Fruit fly (Drosophila melanogaster) whole organism, embryonic: Measurements from ENCODE around the gene mRpL49.

Experiments used
- BtbVII ChIP-seq: fragments of 200-800 bp; sonication (Bioruptor generic); optimal IDR thresholded peaks from 3 replicates; lab custom pipeline; 2017; ENCODE audit warnings: missing biosample characterization, mild to moderate bottlenecking, missing genetic modification characterization
- CG10543 ChIP-seq: fragments of 200-800 bp; sonication (Bioruptor generic); optimal IDR thresholded peaks from 3 replicates; lab custom pipeline; 2017; ENCODE audit warnings: missing biosample characterization, mild to moderate bottlenecking, missing genetic modification characterization, moderate library complexity
- CG11085 ChIP-seq: fragments of 200-800 bp; sonication (Bioruptor generic); IDR thresholded peaks from 2 replicates; pipeline ENCODE4 v1.3.6; 2022; ENCODE audit warnings: missing biosample characterization, missing genetic modification characterization
- CG11560 ChIP-seq: fragments of 200-800 bp; sonication (Bioruptor generic); IDR thresholded peaks from 3 replicates; pipeline ENCODE4 v1.3.6; 2022; ENCODE audit warnings: missing biosample characterization, missing genetic modification characterization
- CG12219 ChIP-seq: fragments of 200-800 bp; sonication (Bioruptor generic); optimal IDR thresholded peaks from 3 replicates; lab custom pipeline; 2018; ENCODE audit warnings: missing biosample characterization, mild to moderate bottlenecking, missing genetic modification characterization
- CG12659 ChIP-seq: fragments of 200-800 bp; sonication (Bioruptor generic); optimal IDR thresholded peaks from 3 replicates; lab custom pipeline; 2017; ENCODE audit warnings: mild to moderate bottlenecking, missing biosample characterization, missing genetic modification reagents, missing genetic modification characterization
- CG12769 ChIP-seq: fragments of 200-800 bp; sonication (Bioruptor generic); optimal IDR thresholded peaks from 2 replicates; lab custom pipeline; 2019; ENCODE audit warnings: missing biosample characterization, mild to moderate bottlenecking, missing genetic modification characterization, moderate library complexity
- CG13287 ChIP-seq: fragments of 200-800 bp; sonication (Bioruptor generic); IDR thresholded peaks from 2 replicates; pipeline ENCODE4 v1.3.6; 2022; ENCODE audit warnings: missing biosample characterization, missing genetic modification characterization; ENCODE audit not compliant: partially characterized antibody
- CG13624 ChIP-seq: fragments of 200-800 bp; sonication (Bioruptor generic); optimal IDR thresholded peaks from 2 replicates; lab custom pipeline; 2016; ENCODE audit warnings: missing biosample characterization, missing genetic modification characterization
- CG14014 ChIP-seq: fragments of 200-800 bp; sonication (Bioruptor generic); IDR thresholded peaks from 2 replicates; pipeline ENCODE4 v1.3.6; 2022; ENCODE audit warnings: missing biosample characterization, missing genetic modification characterization
- CG14050 ChIP-seq: fragments of 200-800 bp; sonication (Bioruptor generic); IDR thresholded peaks from 3 replicates; pipeline ENCODE4 v1.3.6; 2022; ENCODE audit warnings: missing biosample characterization, missing genetic modification characterization
- CG14965 ChIP-seq: fragments of 200-800 bp; sonication (Bioruptor generic); optimal IDR thresholded peaks from 2 replicates; lab custom pipeline; 2016; ENCODE audit warnings: missing biosample characterization, missing genetic modification characterization, borderline replicate concordance
- CG15011 ChIP-seq: fragments of 200-800 bp; sonication (Bioruptor generic); optimal IDR thresholded peaks from 3 replicates; lab custom pipeline; 2018; ENCODE audit warnings: missing biosample characterization, mild to moderate bottlenecking, missing genetic modification characterization
- CG1529 ChIP-seq: fragments of 200-800 bp; sonication (Bioruptor generic); optimal IDR thresholded peaks from 3 replicates; lab custom pipeline; 2018; ENCODE audit warnings: missing biosample characterization, missing genetic modification characterization
- CG16813 ChIP-seq: fragments of 200-800 bp; sonication (Bioruptor generic); IDR thresholded peaks from 3 replicates; pipeline ENCODE4 v1.3.6; 2022; ENCODE audit warnings: missing biosample characterization, missing genetic modification characterization; ENCODE audit not compliant: partially characterized antibody
- CG18262 ChIP-seq: fragments of 200-800 bp; optimal IDR thresholded peaks from 3 replicates; lab custom pipeline; 2019; ENCODE audit warnings: missing biosample characterization, mild to moderate bottlenecking, missing genetic modification characterization, moderate library complexity
- CG18619 ChIP-seq: fragments of 200-800 bp; sonication (Bioruptor generic); optimal IDR thresholded peaks from 3 replicates; lab custom pipeline; 2017; ENCODE audit warnings: missing biosample characterization, mild to moderate bottlenecking, missing genetic modification characterization
- CG31441 ChIP-seq: fragments of 200-800 bp; sonication (Bioruptor generic); IDR thresholded peaks from 2 replicates; pipeline ENCODE4 v1.3.6; 2022; ENCODE audit warnings: missing biosample characterization, missing genetic modification characterization
- CG9797 ChIP-seq: fragments of 200-800 bp; sonication (Bioruptor generic); optimal IDR thresholded peaks from 3 replicates; lab custom pipeline; 2018; ENCODE audit warnings: missing biosample characterization, mild to moderate bottlenecking, missing genetic modification characterization
- Deaf1 ChIP-seq: fragments of 200-800 bp; optimal IDR thresholded peaks from 3 replicates; lab custom pipeline; 2019; ENCODE audit warnings: missing biosample characterization, mild to moderate bottlenecking, missing genetic modification characterization, moderate library complexity
- Dip3 ChIP-seq: fragments of 200-800 bp; sonication (Bioruptor generic); optimal IDR thresholded peaks from 3 replicates; lab custom pipeline; 2016; ENCODE audit warnings: missing biosample characterization, missing genetic modification characterization
- Fer2 ChIP-seq: fragments of 200-800 bp; sonication (Bioruptor generic); optimal IDR thresholded peaks from 2 replicates; lab custom pipeline; 2018; ENCODE audit warnings: missing biosample characterization, mild to moderate bottlenecking, missing genetic modification characterization, moderate library complexity
- Gsc ChIP-seq: fragments of 200-800 bp; sonication (Bioruptor generic); IDR thresholded peaks from 2 replicates; pipeline ENCODE4 v1.3.6; 2022; ENCODE audit warnings: missing biosample characterization, missing genetic modification characterization
- Hand ChIP-seq: fragments of 200-800 bp; sonication (Bioruptor generic); optimal IDR thresholded peaks from 2 replicates; lab custom pipeline; 2017; ENCODE audit warnings: mild to moderate bottlenecking, missing biosample characterization, missing genetic modification reagents, missing genetic modification characterization
- Hey ChIP-seq: fragments of 200-800 bp; sonication (Bioruptor generic); optimal IDR thresholded peaks from 3 replicates; lab custom pipeline; 2018; ENCODE audit warnings: missing biosample characterization, mild to moderate bottlenecking, missing genetic modification characterization
- MESR4 ChIP-seq: fragments of 200-800 bp; sonication (Bioruptor generic); optimal IDR thresholded peaks from 2 replicates; lab custom pipeline; 2018; ENCODE audit warnings: missing biosample characterization, mild to moderate bottlenecking, missing genetic modification characterization, moderate library complexity
- Sin3A ChIP-seq: fragments of >200 bp; optimal IDR thresholded peaks from 2 replicates; lab custom pipeline; 2018
- Spps ChIP-seq: fragments of 200-800 bp; sonication (Bioruptor generic); optimal IDR thresholded peaks from 2 replicates; lab custom pipeline; 2018; ENCODE audit warnings: missing biosample characterization, mild to moderate bottlenecking, missing genetic modification characterization
- ac ChIP-seq: fragments of 200-800 bp; sonication (Bioruptor generic); optimal IDR thresholded peaks from 3 replicates; lab custom pipeline; 2017; ENCODE audit warnings: missing biosample characterization, mild to moderate bottlenecking, missing genetic modification characterization
- bbx ChIP-seq: fragments of 200-800 bp; sonication (Bioruptor generic); IDR thresholded peaks from 2 replicates; pipeline ENCODE4 v1.3.6; 2022; ENCODE audit warnings: missing biosample characterization, missing genetic modification characterization; ENCODE audit not compliant: partially characterized antibody
- br ChIP-seq: fragments of >200 bp; optimal IDR thresholded peaks from 2 replicates; lab custom pipeline; 2017
- ci ChIP-seq: fragments of 200-800 bp; sonication (Bioruptor generic); IDR thresholded peaks from 3 replicates; pipeline ENCODE4 v1.3.6; 2022; ENCODE audit warnings: missing biosample characterization, missing genetic modification characterization
- disco-r ChIP-seq: fragments of 200-800 bp; sonication (Bioruptor generic); optimal IDR thresholded peaks from 2 replicates; lab custom pipeline; 2016; ENCODE audit warnings: missing biosample characterization, missing genetic modification characterization
- dmrt11E ChIP-seq: fragments of 200-800 bp; sonication (Bioruptor generic); optimal IDR thresholded peaks from 3 replicates; lab custom pipeline; 2018; ENCODE audit warnings: missing biosample characterization, mild to moderate bottlenecking, missing genetic modification characterization, moderate library complexity
- gcm ChIP-seq: fragments of 200-800 bp; sonication (Bioruptor generic); optimal IDR thresholded peaks from 2 replicates; lab custom pipeline; 2019; ENCODE audit warnings: missing biosample characterization, mild to moderate bottlenecking, missing genetic modification characterization, moderate library complexity
- gem ChIP-seq: fragments of 200-800 bp; sonication (Bioruptor generic); optimal IDR thresholded peaks from 2 replicates; lab custom pipeline; 2019; ENCODE audit warnings: missing biosample characterization, mild to moderate bottlenecking, missing genetic modification characterization, moderate library complexity
- gsb ChIP-seq: fragments of 200-800 bp; sonication (Bioruptor generic); IDR thresholded peaks from 2 replicates; pipeline ENCODE4 v1.3.6; 2022; ENCODE audit warnings: missing biosample characterization, missing genetic modification characterization
- kay ChIP-seq: fragments of 200-800 bp; sonication (Bioruptor generic); optimal IDR thresholded peaks from 2 replicates; lab custom pipeline; 2016; ENCODE audit warnings: missing biosample characterization, missing genetic modification characterization
- knrl ChIP-seq: fragments of 200-800 bp; sonication (Bioruptor generic); IDR thresholded peaks from 3 replicates; pipeline ENCODE4 v1.3.6; 2022; ENCODE audit warnings: missing biosample characterization, missing genetic modification characterization; ENCODE audit not compliant: partially characterized antibody
- lab ChIP-seq: fragments of 200-800 bp; sonication (Bioruptor generic); optimal IDR thresholded peaks from 3 replicates; lab custom pipeline; 2017; ENCODE audit warnings: missing biosample characterization, missing genetic modification characterization, mild to moderate bottlenecking, moderate library complexity, missing genetic modification reagents
- nerfin-2 ChIP-seq: fragments of 200-800 bp; sonication (Bioruptor generic); IDR thresholded peaks from 2 replicates; pipeline ENCODE4 v1.3.6; 2022; ENCODE audit warnings: missing biosample characterization, missing genetic modification characterization; ENCODE audit not compliant: partially characterized antibody
- pfk ChIP-seq: fragments of 200-800 bp; sonication (Bioruptor generic); optimal IDR thresholded peaks from 2 replicates; lab custom pipeline; 2018; ENCODE audit warnings: missing biosample characterization, mild to moderate bottlenecking, missing genetic modification characterization, moderate library complexity
- pita ChIP-seq: fragments of 200-800 bp; sonication (Bioruptor generic); optimal IDR thresholded peaks from 2 replicates; lab custom pipeline; 2017; ENCODE audit warnings: missing biosample characterization, mild to moderate bottlenecking, missing genetic modification characterization
- psq ChIP-seq: fragments of 200-800 bp; sonication (Bioruptor generic); optimal IDR thresholded peaks from 2 replicates; lab custom pipeline; 2017; ENCODE audit warnings: missing biosample characterization, missing genetic modification characterization
- sc ChIP-seq, 3 experiments: fragments of >200 bp in 2 of 3; fragments of 200-800 bp in 1 of 3; sonication (Bioruptor generic) in 1 of 3; optimal IDR thresholded peaks; 2 replicates in 2 of 3; 3 replicates in 1 of 3; lab custom pipeline; 2017; ENCODE audit warnings: mild to moderate bottlenecking in 1 of 3, missing biosample characterization in 1 of 3, missing genetic modification characterization in 1 of 3, missing genetic modification reagents in 1 of 3
- sens-2 ChIP-seq: fragments of 200-800 bp; sonication (Bioruptor generic); IDR thresholded peaks from 2 replicates; pipeline ENCODE4 v1.3.6; 2022; ENCODE audit warnings: missing biosample characterization, missing genetic modification characterization
- stc ChIP-seq: fragments of 200-800 bp; sonication (Bioruptor generic); IDR thresholded peaks from 2 replicates; pipeline ENCODE4 v1.3.6; 2022; ENCODE audit warnings: missing biosample characterization, missing genetic modification characterization
- stwl ChIP-seq: fragments of 200-800 bp; sonication (Bioruptor generic); optimal IDR thresholded peaks from 3 replicates; lab custom pipeline; 2018; ENCODE audit warnings: missing biosample characterization, mild to moderate bottlenecking, missing genetic modification characterization, moderate library complexity
- vvl ChIP-seq: fragments of 200-800 bp; sonication (Bioruptor generic); IDR thresholded peaks from 2 replicates; pipeline ENCODE4 v1.3.6; 2022; ENCODE audit warnings: missing biosample characterization, missing genetic modification characterization
- zen ChIP-seq: fragments of 200-800 bp; sonication (Bioruptor generic); optimal IDR thresholded peaks from 3 replicates; lab custom pipeline; 2018; ENCODE audit warnings: missing biosample characterization, mild to moderate bottlenecking, missing genetic modification characterization, moderate library complexity

The mRpL49 gene

dm6 chrX:12903099-12903616, 3.7 kb upstream of the mRpL49 start, which contains the start of gene Flad1 (continued):
- TF ChIP-seq CG18619 (GFP tag; lab: Kevin White, UChicago) (no peak), Hand (GFP tag; lab: Kevin White, UChicago) (no peak), CG14965 (GFP tag; lab: Kevin White, UChicago) (no peak), CG14014 (GFP tag; lab: Robert Waterston, UW) (no peak), sens-2 (no peak), dmrt11E (tag; lab: Kevin White, UChicago) (no peak), gem (tag; lab: Kevin White, UChicago) (no peak), disco-r (GFP tag; lab: Kevin White, UChicago) (no peak), Dip3 (no peak), CG9797 (no peak), bbx (peak; percentile 60), BtbVII (GFP tag; lab: Kevin White, UChicago) (no peak), sc (optimal IDR thresholded peaks at IDR 0.05; lab: Kevin White, UChicago) (no peak), sc (GFP tag; optimal IDR thresholded peaks at IDR 0.05; lab: Kevin White, UChicago) (no peak), CG13287 (GFP tag; lab: Robert Waterston, UW) (peak; percentile 69), ac (no peak), knrl (GFP tag; lab: Robert Waterston, UW) (peak; percentile 51; the same call in 2 of the 3 replicates), CG15011 (GFP tag; lab: Kevin White, UChicago) (no peak), stc (no peak), CG12769 (tag; lab: Kevin White, UChicago) (no peak), MESR4 (peak; percentile 68), ci (GFP tag; lab: Robert Waterston, UW) (no peak), Deaf1 (tag; lab: Kevin White, UChicago) (no peak), CG10543 (peak; percentile 44), CG1529 (GFP tag; lab: Kevin White, UChicago) (no peak), Hey (tag; lab: Kevin White, UChicago) (no peak), kay (GFP tag; lab: Kevin White, UChicago) (no peak), CG31441 (no peak), pfk (GFP tag; lab: Kevin White, UChicago) (no peak), Fer2 (tag; lab: Kevin White, UChicago) (no peak), zen (tag; lab: Kevin White, UChicago) (no peak), CG18262 (no peak), CG14050 (GFP tag; lab: Robert Waterston, UW) (no peak), psq (GFP tag; lab: Kevin White, UChicago) (no peak), pita (GFP tag; lab: Kevin White, UChicago) (no peak), gsb (no peak), vvl (GFP tag; lab: Robert Waterston, UW) (no peak), CG13624 (GFP tag; lab: Kevin White, UChicago) (no peak), CG11560 (tag; lab: Robert Waterston, UW) (no peak), Gsc (GFP tag; lab: Robert Waterston, UW) (no peak), Sin3A (peak; percentile 14), stwl (no peak), Spps (tag; lab: Kevin White, UChicago) (no peak), CG12219 (GFP tag; lab: Kevin White, UChicago) (no peak), CG11085 (no peak), lab (no peak), br (lab: Kevin White, UChicago) (no peak), CG12659 (no peak), CG16813 (GFP tag; lab: Robert Waterston, UW) (peak; percentile 43; the same call in 1 of the 3 replicates), nerfin-2 (GFP tag; lab: Robert Waterston, UW) (peak; percentile 31; the same call in 1 of the 2 replicates), gcm (GFP tag; lab: Kevin White, UChicago) (no peak)
